Worm (Caenorhabditis elegans) whole organism, L1 larva: Measurements from ENCODE around the gene Y39F10C.3.

Source experiments
- dsc-1 ChIP-seq: sonication (generic microtip); optimal IDR thresholded peaks from 2 replicates; lab custom pipeline; 2016; ENCODE audit warnings: mild to moderate bottlenecking, missing genetic modification characterization, missing compliant biosample characterization
- efl-1 ChIP-seq, 4 experiments: fragments of 150-350 bp; optimal IDR thresholded peaks in 3 of 4; peaks in 1 of 4; 1 replicate in 1 of 4; 2 replicates in 3 of 4; lab custom pipeline; 2014; ENCODE audit warnings: missing biosample characterization in 2 of 4, missing genetic modification characterization in 2 of 4, missing genetic modification reagents in 2 of 4
- isw-1 ChIP-seq: fragments of 200-800 bp; sonication (Bioruptor generic); IDR thresholded peaks from 2 replicates; pipeline ENCODE4 v1.3.6; 2022; ENCODE audit warnings: missing genetic modification characterization, missing compliant biosample characterization

Gene Y39F10C.3

ce11 chrII:724004-724403 lies 49.8 kb downstream of the Y39F10C.3 start:
- TF ChIP-seq efl-1 (optimal IDR thresholded peaks at IDR 0.05; lab: Kevin White, UChicago) (no peak), efl-1 (GFP tag; optimal IDR thresholded peaks at IDR 0.05 in 1 of 2; lab: Kevin White, UChicago) (peak in 1 of 2 experiments; percentile 69), isw-1 (no peak), dsc-1 (tag; lab: Kevin White, UChicago) (no peak)
